Worm (Caenorhabditis elegans) whole organism, young adult: ENCODE data around the gene F58E6.11.

ENCODE experiments used
- B0019.2 ChIP-seq: fragments of 200-800 bp; sonication (Bioruptor generic); conservative IDR thresholded peaks from 2 replicates; pipeline ENCODE4 v1.3.6; 2022; ENCODE audit warnings: missing genetic modification reagents, missing genetic modification characterization, missing compliant biosample characterization
- B0035.1 ChIP-seq: sonication (generic microtip); optimal IDR thresholded peaks from 2 replicates; lab custom pipeline; 2016; ENCODE audit warnings: missing genetic modification characterization, mild to moderate bottlenecking, missing compliant biosample characterization, missing genotype, missing genetic modification reagents
- B0261.1 ChIP-seq: sonication (generic microtip); optimal IDR thresholded peaks from 2 replicates; lab custom pipeline; 2016; ENCODE audit warnings: mild to moderate bottlenecking, missing genetic modification characterization, moderate library complexity, missing compliant biosample characterization
- B0336.3 ChIP-seq: fragments of 200-800 bp; sonication (Bioruptor generic); IDR thresholded peaks from 2 replicates; pipeline ENCODE4 v1.3.6; 2022; ENCODE audit warnings: missing genetic modification characterization, missing compliant biosample characterization
- C17E4.6 ChIP-seq: fragments of 200-800 bp; sonication (Bioruptor generic); IDR thresholded peaks from 2 replicates; pipeline ENCODE4 v1.3.6; 2022; ENCODE audit warnings: missing genetic modification reagents, missing genetic modification characterization, missing compliant biosample characterization
- D2030.7 ChIP-seq: fragments of 200-800 bp; sonication (Bioruptor generic); IDR thresholded peaks from 2 replicates; pipeline ENCODE4 v1.3.6; 2022; ENCODE audit warnings: missing genetic modification reagents, missing genetic modification characterization, missing compliant biosample characterization
- F23B12.7 ChIP-seq: sonication (generic microtip); optimal IDR thresholded peaks from 2 replicates; lab custom pipeline; 2017; ENCODE audit warnings: missing genetic modification characterization, mild to moderate bottlenecking, missing compliant biosample characterization, antibody characterized with exemption, moderate library complexity; ENCODE audit not compliant: insufficient read depth
- F49E8.2 ChIP-seq: sonication (generic microtip); optimal IDR thresholded peaks from 3 replicates; lab custom pipeline; 2017; ENCODE audit warnings: missing genetic modification characterization, mild to moderate bottlenecking, missing compliant biosample characterization, antibody characterized with exemption, moderate library complexity; ENCODE audit not compliant: insufficient read depth
- F52B5.7 ChIP-seq: sonication (generic microtip); optimal IDR thresholded peaks from 2 replicates; lab custom pipeline; 2016; ENCODE audit warnings: mild to moderate bottlenecking, missing genetic modification characterization, missing compliant biosample characterization
- Y95B8A.8 ChIP-seq: fragments of 200-800 bp; sonication (Bioruptor generic); IDR thresholded peaks from 2 replicates; pipeline ENCODE4 v1.3.6; 2022; ENCODE audit warnings: missing genetic modification reagents, missing genetic modification characterization, missing compliant biosample characterization
- akir-1 ChIP-seq: fragments of 200-800 bp; sonication (Bioruptor generic); optimal IDR thresholded peaks from 2 replicates; lab custom pipeline; 2018; ENCODE audit warnings: mild to moderate bottlenecking, missing genetic modification characterization, moderate library complexity, missing compliant biosample characterization
- athp-1 ChIP-seq: sonication (generic microtip); optimal IDR thresholded peaks from 2 replicates; lab custom pipeline; 2017; ENCODE audit warnings: mild to moderate bottlenecking, missing genetic modification characterization, missing compliant biosample characterization
- cebp-1 ChIP-seq, 2 experiments: fragments of 200-800 bp in 1 of 2; sonication (Bioruptor generic) in 1 of 2; sonication (generic microtip) in 1 of 2; IDR thresholded peaks in 1 of 2; optimal IDR thresholded peaks in 1 of 2; 2 replicates each; pipeline versions ENCODE4 v1.3.6 to Lab custom; 2017 to 2022; ENCODE audit warnings: missing compliant biosample characterization in 2 of 2, missing genetic modification characterization in 2 of 2, mild to moderate bottlenecking in 1 of 2, missing genetic modification reagents in 1 of 2, moderate library complexity in 1 of 2
- ceh-100 ChIP-seq: fragments of 200-800 bp; sonication (Bioruptor generic); IDR thresholded peaks from 2 replicates; pipeline ENCODE4 v1.3.6; 2022; ENCODE audit warnings: missing genetic modification reagents, missing genetic modification characterization, missing compliant biosample characterization
- ceh-58 ChIP-seq: fragments of 200-800 bp; sonication (Bioruptor generic); IDR thresholded peaks from 2 replicates; pipeline ENCODE4 v1.3.6; 2022; ENCODE audit warnings: missing genetic modification characterization, missing compliant biosample characterization
- ceh-91 ChIP-seq: fragments of 200-800 bp; sonication (Bioruptor generic); IDR thresholded peaks from 2 replicates; pipeline ENCODE4 v1.3.6; 2022; ENCODE audit warnings: missing genetic modification reagents, missing genetic modification characterization, missing compliant biosample characterization
- chd-7 ChIP-seq: sonication (generic microtip); optimal IDR thresholded peaks from 2 replicates; lab custom pipeline; 2016; ENCODE audit warnings: mild to moderate bottlenecking, missing genetic modification characterization, moderate library complexity, missing compliant biosample characterization
- die-1 ChIP-seq: sonication (generic microtip); optimal IDR thresholded peaks from 2 replicates; lab custom pipeline; 2016; ENCODE audit warnings: missing genotype, mild to moderate bottlenecking, missing genetic modification characterization, missing compliant biosample characterization
- dpff-1 ChIP-seq: sonication (generic microtip); optimal IDR thresholded peaks from 2 replicates; lab custom pipeline; 2017; ENCODE audit warnings: mild to moderate bottlenecking, missing genetic modification characterization, missing compliant biosample characterization
- dpl-1 ChIP-seq: fragments of 150-350 bp; optimal IDR thresholded peaks from 2 replicates; lab custom pipeline; 2014; ENCODE audit warnings: missing biosample characterization, missing genetic modification reagents, missing genetic modification characterization
- ets-4 ChIP-seq: fragments of 200-800 bp; sonication (Bioruptor generic); optimal IDR thresholded peaks from 2 replicates; lab custom pipeline; 2018; ENCODE audit warnings: mild to moderate bottlenecking, missing genetic modification characterization, missing compliant biosample characterization
- fkh-3 ChIP-seq: sonication (generic microtip); optimal IDR thresholded peaks from 2 replicates; lab custom pipeline; 2016; ENCODE audit warnings: mild to moderate bottlenecking, missing genetic modification characterization, missing compliant biosample characterization
- gei-17 ChIP-seq: fragments of 200-800 bp; sonication (Bioruptor generic); optimal IDR thresholded peaks from 2 replicates; lab custom pipeline; 2018; ENCODE audit warnings: mild to moderate bottlenecking, missing genetic modification characterization, missing compliant biosample characterization
- hmg-1.2 ChIP-seq: fragments of 200-800 bp; sonication (Bioruptor generic); IDR thresholded peaks from 2 replicates; pipeline ENCODE4 v1.3.6; 2022; ENCODE audit warnings: missing genetic modification reagents, missing genetic modification characterization, missing compliant biosample characterization
- hsf-1 ChIP-seq: fragments of 200-800 bp; sonication (Bioruptor generic); IDR thresholded peaks from 2 replicates; pipeline ENCODE4 v1.3.6; 2022; ENCODE audit warnings: missing genetic modification reagents, missing genetic modification characterization, missing compliant biosample characterization
- let-526 ChIP-seq: fragments of 200-800 bp; sonication (Bioruptor generic); IDR thresholded peaks from 2 replicates; pipeline ENCODE4 v1.3.6; 2022; ENCODE audit warnings: missing genetic modification reagents, missing genetic modification characterization, missing compliant biosample characterization
- lin-26 ChIP-seq: fragments of 200-800 bp; sonication (Bioruptor generic); IDR thresholded peaks from 2 replicates; pipeline ENCODE4 v1.3.6; 2022; ENCODE audit warnings: missing genetic modification reagents, missing genetic modification characterization, missing compliant biosample characterization
- lin-35 ChIP-seq, 3 experiments: fragments of 150-350 bp in 2 of 3; sonication (generic microtip) in 1 of 3; optimal IDR thresholded peaks; 2 replicates each; lab custom pipeline; 2014 to 2018; ENCODE audit warnings: missing biosample characterization in 3 of 3, missing genetic modification characterization in 3 of 3, missing genetic modification reagents in 3 of 3
- lsl-1 ChIP-seq: fragments of 200-800 bp; sonication (Bioruptor generic); optimal IDR thresholded peaks from 2 replicates; lab custom pipeline; 2018; ENCODE audit warnings: mild to moderate bottlenecking, missing genetic modification characterization, moderate library complexity, missing compliant biosample characterization
- madf-10 ChIP-seq: sonication (generic microtip); optimal IDR thresholded peaks from 2 replicates; lab custom pipeline; 2016; ENCODE audit warnings: mild to moderate bottlenecking, missing genetic modification characterization, missing compliant biosample characterization
- madf-3 ChIP-seq: fragments of 200-800 bp; sonication (Bioruptor generic); IDR thresholded peaks from 2 replicates; pipeline ENCODE4 v1.3.6; 2022; ENCODE audit warnings: missing genetic modification reagents, missing genetic modification characterization, missing compliant biosample characterization
- madf-8 ChIP-seq: fragments of 200-800 bp; sonication (Bioruptor generic); conservative IDR thresholded peaks from 2 replicates; pipeline ENCODE4 v1.3.6; 2022; ENCODE audit warnings: missing genetic modification reagents, missing genetic modification characterization, missing compliant biosample characterization
- mxl-1 ChIP-seq: sonication (generic microtip); optimal IDR thresholded peaks from 2 replicates; lab custom pipeline; 2016; ENCODE audit warnings: missing genetic modification characterization, missing compliant biosample characterization
- nfya-1 ChIP-seq: sonication (generic microtip); optimal IDR thresholded peaks from 2 replicates; lab custom pipeline; 2017; ENCODE audit warnings: antibody characterized with exemption, missing compliant biosample characterization, missing genetic modification characterization, borderline replicate concordance; ENCODE audit not compliant: insufficient read depth
- nhr-179 ChIP-seq: sonication (generic microtip); optimal IDR thresholded peaks from 2 replicates; lab custom pipeline; 2016; ENCODE audit warnings: mild to moderate bottlenecking, missing genetic modification characterization, missing compliant biosample characterization
- nhr-27 ChIP-seq: fragments of 200-800 bp; sonication (Bioruptor generic); optimal IDR thresholded peaks from 2 replicates; lab custom pipeline; 2018; ENCODE audit warnings: mild to moderate bottlenecking, missing genetic modification characterization, moderate library complexity, missing compliant biosample characterization
- rpc-1 ChIP-seq, 2 experiments: fragments of 150-350 bp in 1 of 2; sonication (generic microtip) in 1 of 2; optimal IDR thresholded peaks; 2 replicates each; lab custom pipeline; 2014 to 2018; ENCODE audit warnings: missing biosample characterization in 1 of 2, missing genetic modification characterization in 1 of 2, missing genetic modification reagents in 1 of 2, missing genotype in 1 of 2
- sdz-38 ChIP-seq: sonication (generic microtip); optimal IDR thresholded peaks from 2 replicates; lab custom pipeline; 2016; ENCODE audit warnings: missing genotype, missing genetic modification characterization, missing compliant biosample characterization
- sea-2 ChIP-seq: fragments of 200-800 bp; sonication (Bioruptor generic); IDR thresholded peaks from 2 replicates; pipeline ENCODE4 v1.3.6; 2022; ENCODE audit warnings: missing genetic modification characterization, missing compliant biosample characterization
- snpc-1.1 ChIP-seq: sonication (generic microtip); optimal IDR thresholded peaks from 2 replicates; lab custom pipeline; 2017; ENCODE audit warnings: missing genetic modification characterization, mild to moderate bottlenecking, missing compliant biosample characterization, antibody characterized with exemption, moderate library complexity, missing genotype, missing genetic modification reagents; ENCODE audit not compliant: insufficient read depth
- tlf-1 ChIP-seq: fragments of 200-800 bp; sonication (Bioruptor generic); optimal IDR thresholded peaks from 2 replicates; lab custom pipeline; 2018; ENCODE audit warnings: mild to moderate bottlenecking, missing genetic modification characterization, missing compliant biosample characterization
- xnd-1 ChIP-seq: sonication (generic microtip); optimal IDR thresholded peaks from 2 replicates; lab custom pipeline; 2016; ENCODE audit warnings: missing genotype, missing genetic modification reagents, missing genetic modification characterization, missing compliant biosample characterization
- ztf-25 ChIP-seq: fragments of 200-800 bp; sonication (Bioruptor generic); IDR thresholded peaks from 2 replicates; pipeline ENCODE4 v1.3.6; 2022; ENCODE audit warnings: missing genetic modification reagents, missing genetic modification characterization, missing compliant biosample characterization
- ztf-26 ChIP-seq: sonication (generic microtip); optimal IDR thresholded peaks from 2 replicates; lab custom pipeline; 2017; ENCODE audit warnings: missing genetic modification characterization, missing compliant biosample characterization
- ztf-28 ChIP-seq: fragments of 200-800 bp; sonication (Bioruptor generic); IDR thresholded peaks from 2 replicates; pipeline ENCODE4 v1.3.6; 2022; ENCODE audit warnings: missing genetic modification reagents, missing genetic modification characterization, missing compliant biosample characterization
- ztf-3 ChIP-seq: fragments of 200-800 bp; sonication (Bioruptor generic); optimal IDR thresholded peaks from 2 replicates; lab custom pipeline; 2018; ENCODE audit warnings: mild to moderate bottlenecking, missing genetic modification characterization, missing compliant biosample characterization

The F58E6.11 gene

ce11 chrV:9789657-9790261, 32.0 kb upstream of the F58E6.11 start, which contains the start of gene ztf-7 (continued):
- TF ChIP-seq fkh-3 (tag; lab: Kevin White, UChicago) (no peak), F23B12.7 (tag; lab: Kevin White, UChicago) (peak; percentile 55), ztf-25 (GFP tag; lab: Robert Waterston, UW) (no peak), let-526 (GFP tag; lab: Robert Waterston, UW) (peak; percentile 93), lin-26 (GFP tag; lab: Robert Waterston, UW) (no peak), F52B5.7 (peak; percentile 31), madf-10 (tag; lab: Kevin White, UChicago) (peak; percentile 89), hmg-1.2 (GFP tag; lab: Robert Waterston, UW) (peak; percentile 99), akir-1 (peak; percentile 15), sdz-38 (tag; lab: Kevin White, UChicago) (no peak), athp-1 (tag; lab: Kevin White, UChicago) (peak; percentile 61), ceh-91 (peak; percentile 37; the same call in 1 of the 2 replicates), mxl-1 (tag; lab: Kevin White, UChicago) (no peak), F49E8.2 (tag; lab: Kevin White, UChicago) (peak; percentile 3), nhr-27 (peak; percentile 8), cebp-1 (GFP tag; IDR thresholded peaks at IDR 0.05; lab: Robert Waterston, UW) (peak; percentile 75), cebp-1 (tag; optimal IDR thresholded peaks at IDR 0.05; lab: Kevin White, UChicago) (peak; percentile 96), snpc-1.1 (no peak), xnd-1 (tag; lab: Kevin White, UChicago) (no peak), sea-2 (GFP tag; lab: Robert Waterston, UW) (peak; percentile 70; the same call in 1 of the 2 replicates), B0336.3 (GFP tag; lab: Robert Waterston, UW) (peak; percentile 98), nfya-1 (no peak), ceh-58 (GFP tag; lab: Robert Waterston, UW) (no peak), C17E4.6 (peak; percentile 54; the same call in 1 of the 2 replicates), dpff-1 (tag; lab: Kevin White, UChicago) (no peak), chd-7 (tag; lab: Kevin White, UChicago) (peak; percentile 90), tlf-1 (GFP tag; lab: Kevin White, UChicago) (peak; percentile 97), madf-8 (GFP tag; lab: Robert Waterston, UW) (no peak), lsl-1 (peak; percentile 68), madf-3 (peak; percentile 88), hsf-1 (GFP tag; lab: Robert Waterston, UW) (peak; percentile 62; the same call in 1 of the 2 replicates), B0019.2 (GFP tag; lab: Robert Waterston, UW) (no peak), Y95B8A.8 (GFP tag; lab: Robert Waterston, UW) (peak; percentile 90), lin-35 (GFP tag; optimal IDR thresholded peaks at IDR 0.05; lab: Kevin White, UChicago) (peak in 1 of 3 experiments; percentile 87), B0035.1 (tag; lab: Kevin White, UChicago) (peak; percentile 77), rpc-1 (optimal IDR thresholded peaks at IDR 0.05; lab: Kevin White, UChicago) (no peak), rpc-1 (tag; optimal IDR thresholded peaks at IDR 0.05; lab: Kevin White, UChicago) (no peak), ztf-28 (GFP tag; lab: Robert Waterston, UW) (no peak), nhr-179 (no peak), ets-4 (GFP tag; lab: Kevin White, UChicago) (peak; percentile 86), D2030.7 (GFP tag; lab: Robert Waterston, UW) (peak; percentile 26; the same call in 1 of the 2 replicates), dpl-1 (peak; percentile 49), die-1 (tag; lab: Kevin White, UChicago) (no peak), ceh-100 (GFP tag; lab: Robert Waterston, UW) (peak; percentile 82), gei-17 (GFP tag; lab: Kevin White, UChicago) (peak; percentile 89), ztf-3 (GFP tag; lab: Kevin White, UChicago) (peak; percentile 75), ztf-26 (tag; lab: Kevin White, UChicago) (peak; percentile 97), B0261.1 (tag; lab: Kevin White, UChicago) (peak; percentile 12)
